Fruit fly (Drosophila melanogaster) whole organism, embryonic: Measurements from ENCODE around the gene CG4757.

Experiments used
- Blimp-1 ChIP-seq: fragments of 200-800 bp; sonication (Bioruptor generic); optimal IDR thresholded peaks from 3 replicates; lab custom pipeline; 2018; ENCODE audit warnings: missing biosample characterization, missing genetic modification characterization, mild to moderate bottlenecking, moderate library complexity, missing genetic modification reagents
- BtbVII ChIP-seq: fragments of 200-800 bp; sonication (Bioruptor generic); optimal IDR thresholded peaks from 3 replicates; lab custom pipeline; 2017; ENCODE audit warnings: missing biosample characterization, mild to moderate bottlenecking, missing genetic modification characterization
- CG10543 ChIP-seq: fragments of 200-800 bp; sonication (Bioruptor generic); optimal IDR thresholded peaks from 3 replicates; lab custom pipeline; 2017; ENCODE audit warnings: missing biosample characterization, mild to moderate bottlenecking, missing genetic modification characterization, moderate library complexity
- CG11247 ChIP-seq: fragments of 200-800 bp; sonication (Bioruptor generic); IDR thresholded peaks from 2 replicates; pipeline ENCODE4 v1.3.6; 2022; ENCODE audit warnings: missing biosample characterization, missing genetic modification characterization
- CG11504 ChIP-seq: fragments of 200-800 bp; sonication (Bioruptor generic); optimal IDR thresholded peaks from 3 replicates; lab custom pipeline; 2019; ENCODE audit warnings: missing biosample characterization, mild to moderate bottlenecking, missing genetic modification characterization, moderate library complexity
- CG12071 ChIP-seq: fragments of 200-800 bp; sonication (Bioruptor generic); optimal IDR thresholded peaks from 3 replicates; lab custom pipeline; 2018; ENCODE audit warnings: missing biosample characterization, mild to moderate bottlenecking, missing genetic modification characterization
- CG13775 ChIP-seq: fragments of 200-800 bp; sonication (Bioruptor generic); optimal IDR thresholded peaks from 3 replicates; lab custom pipeline; 2017; ENCODE audit warnings: missing biosample characterization, mild to moderate bottlenecking, missing genetic modification characterization
- CG15479 ChIP-seq: fragments of 200-800 bp; sonication (Bioruptor generic); optimal IDR thresholded peaks from 3 replicates; lab custom pipeline; 2019; ENCODE audit warnings: missing biosample characterization, mild to moderate bottlenecking, missing genetic modification characterization, moderate library complexity
- CG17568 ChIP-seq: fragments of 200-800 bp; sonication (Bioruptor generic); optimal IDR thresholded peaks from 2 replicates; lab custom pipeline; 2018; ENCODE audit warnings: missing biosample characterization, mild to moderate bottlenecking, missing genetic modification characterization, moderate library complexity
- CG1792 ChIP-seq: fragments of 200-800 bp; sonication (Bioruptor generic); optimal IDR thresholded peaks from 2 replicates; lab custom pipeline; 2016; ENCODE audit warnings: missing biosample characterization, missing genetic modification characterization
- CG30403 ChIP-seq: fragments of 200-800 bp; sonication (Bioruptor generic); optimal IDR thresholded peaks from 3 replicates; lab custom pipeline; 2016; ENCODE audit warnings: missing biosample characterization, missing genetic modification characterization
- CG6765 ChIP-seq: fragments of 200-800 bp; sonication (Bioruptor generic); optimal IDR thresholded peaks from 3 replicates; lab custom pipeline; 2017; ENCODE audit warnings: missing biosample characterization, mild to moderate bottlenecking, missing genetic modification characterization
- CG6813 ChIP-seq: fragments of 200-800 bp; sonication (Bioruptor generic); optimal IDR thresholded peaks from 2 replicates; lab custom pipeline; 2017; ENCODE audit warnings: missing biosample characterization, missing genetic modification characterization, mild to moderate bottlenecking, moderate library complexity, missing genetic modification reagents
- CG8089 ChIP-seq: fragments of 200-800 bp; sonication (Bioruptor generic); optimal IDR thresholded peaks from 3 replicates; lab custom pipeline; 2016; ENCODE audit warnings: missing biosample characterization, missing genetic modification characterization
- CG8765 ChIP-seq: fragments of 200-800 bp; sonication (Bioruptor generic); IDR thresholded peaks from 2 replicates; pipeline ENCODE4 v1.3.6; 2022; ENCODE audit warnings: missing biosample characterization, missing genetic modification characterization
- CG8944 ChIP-seq: fragments of 200-800 bp; sonication (Bioruptor generic); optimal IDR thresholded peaks from 3 replicates; lab custom pipeline; 2016; ENCODE audit warnings: missing biosample characterization, missing genetic modification characterization
- CG9215 ChIP-seq: fragments of 200-800 bp; sonication (Bioruptor generic); IDR thresholded peaks from 2 replicates; pipeline ENCODE4 v1.3.6; 2022; ENCODE audit warnings: missing biosample characterization, missing genetic modification characterization
- CTCF ChIP-seq: fragments of 200-800 bp; sonication (Bioruptor generic); optimal IDR thresholded peaks from 2 replicates; lab custom pipeline; 2017; ENCODE audit warnings: missing biosample characterization, mild to moderate bottlenecking, missing genetic modification characterization, moderate library complexity
- D19A ChIP-seq: fragments of 200-800 bp; optimal IDR thresholded peaks from 3 replicates; lab custom pipeline; 2019; ENCODE audit warnings: missing biosample characterization, mild to moderate bottlenecking, missing genetic modification characterization, moderate library complexity
- Ets97D ChIP-seq: fragments of 200-800 bp; sonication (Bioruptor generic); optimal IDR thresholded peaks from 3 replicates; lab custom pipeline; 2016; ENCODE audit warnings: missing biosample characterization, missing genetic modification characterization
- HLH54F ChIP-seq: fragments of 200-800 bp; sonication (Bioruptor generic); optimal IDR thresholded peaks from 3 replicates; lab custom pipeline; 2016; ENCODE audit warnings: missing biosample characterization, missing genetic modification characterization
- HLHmδ ChIP-seq: fragments of 200-800 bp; sonication (Bioruptor generic); optimal IDR thresholded peaks from 2 replicates; lab custom pipeline; 2018; ENCODE audit warnings: missing biosample characterization, mild to moderate bottlenecking, missing genetic modification characterization, moderate library complexity
- Hr78 ChIP-seq, 2 experiments: fragments of 200-800 bp in 1 of 2; fragments of >200 bp in 1 of 2; sonication (Bioruptor generic) in 1 of 2; optimal IDR thresholded peaks; 2 replicates each; lab custom pipeline; 2017 to 2019; ENCODE audit warnings: missing biosample characterization in 2 of 2, missing genetic modification characterization in 2 of 2, mild to moderate bottlenecking in 1 of 2, moderate library complexity in 1 of 2
- Jarid2 ChIP-seq: fragments of 200-800 bp; sonication (Bioruptor generic); optimal IDR thresholded peaks from 3 replicates; lab custom pipeline; 2017; ENCODE audit warnings: mild to moderate bottlenecking, missing biosample characterization, missing genetic modification reagents, missing genetic modification characterization
- MESR4 ChIP-seq: fragments of 200-800 bp; sonication (Bioruptor generic); optimal IDR thresholded peaks from 2 replicates; lab custom pipeline; 2018; ENCODE audit warnings: missing biosample characterization, mild to moderate bottlenecking, missing genetic modification characterization, moderate library complexity
- Med ChIP-seq: fragments of 200-800 bp; sonication (Bioruptor generic); peaks from one replicate; lab custom pipeline; 2016; ENCODE audit warnings: missing biosample characterization, missing genetic modification characterization, mild to moderate bottlenecking, inconsistent platforms, moderate library complexity
- Meics ChIP-seq: fragments of 200-800 bp; sonication (Bioruptor generic); optimal IDR thresholded peaks from 2 replicates; lab custom pipeline; 2017; ENCODE audit warnings: missing biosample characterization, mild to moderate bottlenecking, missing genetic modification characterization
- Ravus ChIP-seq: fragments of 200-800 bp; sonication (Bioruptor generic); IDR thresholded peaks from 2 replicates; pipeline ENCODE4 v1.3.6; 2022; ENCODE audit warnings: missing biosample characterization, missing genetic modification characterization
- Stat92E ChIP-seq, 3 experiments: fragments of >200 bp in 2 of 3; fragments of 200-800 bp in 1 of 3; sonication (Bioruptor generic) in 1 of 3; optimal IDR thresholded peaks; 2 replicates each; lab custom pipeline; 2017 to 2019; ENCODE audit warnings: missing biosample characterization in 3 of 3, missing genetic modification characterization in 3 of 3, mild to moderate bottlenecking in 1 of 3, moderate library complexity in 1 of 3
- amos ChIP-seq: fragments of 200-800 bp; sonication (Bioruptor generic); IDR thresholded peaks from 2 replicates; pipeline ENCODE4 v1.3.6; 2022; ENCODE audit warnings: missing biosample characterization, missing genetic modification characterization; ENCODE audit not compliant: partially characterized antibody
- bbx ChIP-seq: fragments of 200-800 bp; sonication (Bioruptor generic); IDR thresholded peaks from 2 replicates; pipeline ENCODE4 v1.3.6; 2022; ENCODE audit warnings: missing biosample characterization, missing genetic modification characterization; ENCODE audit not compliant: partially characterized antibody
- corto ChIP-seq: fragments of 200-800 bp; sonication (Bioruptor generic); optimal IDR thresholded peaks from 2 replicates; lab custom pipeline; 2016; ENCODE audit warnings: missing biosample characterization, mild to moderate bottlenecking, missing genetic modification characterization, moderate library complexity
- eyg ChIP-seq: fragments of 200-800 bp; sonication (Bioruptor generic); optimal IDR thresholded peaks from 3 replicates; lab custom pipeline; 2016; ENCODE audit warnings: missing biosample characterization, missing genetic modification characterization
- gce ChIP-seq: fragments of 200-800 bp; sonication (Bioruptor generic); IDR thresholded peaks from 3 replicates; pipeline ENCODE4 v1.3.6; 2022; ENCODE audit warnings: missing biosample characterization, missing genetic modification characterization
- gt ChIP-seq: fragments of 200-800 bp; sonication (Bioruptor generic); IDR thresholded peaks from 2 replicates; pipeline ENCODE4 v1.3.6; 2022; ENCODE audit warnings: missing biosample characterization, missing genetic modification characterization
- knrl ChIP-seq: fragments of 200-800 bp; sonication (Bioruptor generic); IDR thresholded peaks from 3 replicates; pipeline ENCODE4 v1.3.6; 2022; ENCODE audit warnings: missing biosample characterization, missing genetic modification characterization; ENCODE audit not compliant: partially characterized antibody
- mam ChIP-seq: fragments of 200-800 bp; sonication (Bioruptor generic); optimal IDR thresholded peaks from 3 replicates; lab custom pipeline; 2016; ENCODE audit warnings: missing biosample characterization, missing genetic modification characterization
- nerfin-1 ChIP-seq: fragments of 200-800 bp; sonication (Bioruptor generic); optimal IDR thresholded peaks from 3 replicates; lab custom pipeline; 2019; ENCODE audit warnings: missing biosample characterization, mild to moderate bottlenecking, missing genetic modification characterization, moderate library complexity
- nom ChIP-seq: fragments of 200-800 bp; sonication (Bioruptor generic); optimal IDR thresholded peaks from 2 replicates; lab custom pipeline; 2017; ENCODE audit warnings: missing biosample characterization, missing genetic modification characterization, mild to moderate bottlenecking, moderate library complexity, missing genetic modification reagents
- pan ChIP-seq, 4 experiments: fragments of >200 bp in 3 of 4; fragments of 200-800 bp in 1 of 4; sonication (Bioruptor generic) in 1 of 4; optimal IDR thresholded peaks in 3 of 4; IDR thresholded peaks in 1 of 4; 2 replicates each; pipeline versions ENCODE4 v1.3.6 to Lab custom; 2017 to 2022; ENCODE audit warnings: missing biosample characterization in 2 of 4, missing genetic modification characterization in 2 of 4, mixed read lengths in 1 of 4
- pros ChIP-seq: fragments of 200-800 bp; sonication (Bioruptor generic); optimal IDR thresholded peaks from 3 replicates; lab custom pipeline; 2019; ENCODE audit warnings: missing biosample characterization, mild to moderate bottlenecking, missing genetic modification characterization, moderate library complexity
- shn ChIP-seq: fragments of 200-800 bp; sonication (Bioruptor generic); optimal IDR thresholded peaks from 3 replicates; lab custom pipeline; 2016; ENCODE audit warnings: missing biosample characterization, missing genetic modification characterization
- slbo ChIP-seq: fragments of 200-800 bp; sonication (Bioruptor generic); IDR thresholded peaks from 2 replicates; pipeline ENCODE4 v1.3.6; 2022; ENCODE audit warnings: missing biosample characterization, missing genetic modification characterization
- slp2 ChIP-seq: fragments of 200-800 bp; sonication (Bioruptor generic); optimal IDR thresholded peaks from 2 replicates; lab custom pipeline; 2016; ENCODE audit warnings: missing biosample characterization, missing genetic modification characterization
- sob ChIP-seq: fragments of 200-800 bp; sonication (Bioruptor generic); IDR thresholded peaks from 2 replicates; pipeline ENCODE4 v1.3.6; 2022; ENCODE audit warnings: missing biosample characterization, missing genetic modification characterization
- sug ChIP-seq: fragments of 200-800 bp; optimal IDR thresholded peaks from 2 replicates; lab custom pipeline; 2019; ENCODE audit warnings: missing biosample characterization, mild to moderate bottlenecking, missing genetic modification characterization, moderate library complexity
- tna ChIP-seq: fragments of 200-800 bp; sonication (Bioruptor generic); IDR thresholded peaks from 2 replicates; pipeline ENCODE4 v1.3.6; 2022; ENCODE audit warnings: missing biosample characterization, missing genetic modification characterization; ENCODE audit not compliant: partially characterized antibody
- vnd ChIP-seq: fragments of 200-800 bp; sonication (Bioruptor generic); IDR thresholded peaks from 3 replicates; pipeline ENCODE4 v1.3.6; 2022; ENCODE audit warnings: missing biosample characterization, missing genetic modification characterization; ENCODE audit not compliant: partially characterized antibody
- yki ChIP-seq: fragments of >200 bp; optimal IDR thresholded peaks from 3 replicates; lab custom pipeline; 2018

CG4757 gene

DNA sequence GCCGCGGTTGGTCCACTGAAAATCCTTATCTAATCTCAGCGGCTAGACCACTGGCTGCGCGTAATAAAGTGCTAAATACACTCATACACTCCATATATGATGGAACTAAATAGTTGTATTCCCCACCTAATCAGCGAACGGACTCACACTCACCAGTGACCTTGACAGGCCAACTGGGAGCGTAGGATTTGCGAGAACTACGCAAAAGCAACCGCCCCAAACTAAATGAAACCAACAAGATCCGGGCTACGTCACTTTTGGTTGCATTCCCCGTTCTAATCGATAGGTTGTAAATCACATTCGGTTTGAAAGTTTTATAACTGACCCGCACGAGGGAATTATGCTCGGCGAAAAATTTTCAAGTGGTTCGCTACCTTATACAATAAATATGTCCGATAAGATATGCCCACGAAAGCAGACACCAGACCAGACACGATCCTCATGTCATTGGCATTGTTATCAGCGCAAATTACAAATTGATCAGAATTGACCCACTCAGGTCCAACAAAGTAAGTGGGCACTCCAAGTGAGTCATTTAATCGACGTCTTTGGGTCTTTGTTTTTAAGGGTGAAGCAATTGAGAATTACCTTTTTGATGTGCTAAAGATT, 38.3 kb downstream of the CG4757 start (continued):
- TF ChIP-seq mam (GFP tag; lab: Kevin White, UChicago) (no peak), pros (GFP tag; lab: Kevin White, UChicago) (no peak), nerfin-1 (no peak), Ets97D (GFP tag; lab: Kevin White, UChicago) (no peak), CTCF (GFP tag; lab: Kevin White, UChicago) (no peak), Meics (GFP tag; lab: Kevin White, UChicago) (no peak), vnd (GFP tag; lab: Robert Waterston, UW) (0 out of 3 replicates have a peak, but pooled peaks have one; percentile 31), CG11504 (tag; lab: Kevin White, UChicago) (no peak), Jarid2 (GFP tag; lab: Kevin White, UChicago) (no peak), CG1792 (GFP tag; lab: Kevin White, UChicago) (no peak), CG12071 (GFP tag; lab: Kevin White, UChicago) (no peak), D19A (tag; lab: Kevin White, UChicago) (no peak), Blimp-1 (GFP tag; lab: Kevin White, UChicago) (no peak), CG30403 (GFP tag; lab: Kevin White, UChicago) (no peak), tna (GFP tag; lab: Robert Waterston, UW) (no peak), corto (no peak), amos (GFP tag; lab: Robert Waterston, UW) (no peak), Ravus (GFP tag; lab: Robert Waterston, UW) (no peak), CG13775 (GFP tag; lab: Kevin White, UChicago) (no peak), Stat92E (GFP tag; optimal IDR thresholded peaks at IDR 0.05; lab: Kevin White, UChicago) (no peak), sob (GFP tag; lab: Robert Waterston, UW) (0 out of 2 replicates have a peak, but pooled peaks have one; percentile 9), CG8089 (no peak), shn (GFP tag; lab: Kevin White, UChicago) (no peak), CG6765 (GFP tag; lab: Kevin White, UChicago) (peak; percentile 12), eyg (GFP tag; lab: Kevin White, UChicago) (no peak), MESR4 (GFP tag; lab: Kevin White, UChicago) (no peak), slp2 (GFP tag; lab: Kevin White, UChicago) (no peak), CG11247 (GFP tag; lab: Robert Waterston, UW) (0 out of 2 replicates have a peak, but pooled peaks have one; percentile 29), pan (optimal IDR thresholded peaks at IDR 0.05; lab: Kevin White, UChicago) (no peak), pan (GFP tag; optimal IDR thresholded peaks at IDR 0.05 in 1 of 2, IDR thresholded peaks at IDR 0.05 in 1 of 2) (no peak), CG9215 (no peak), bbx (GFP tag; lab: Robert Waterston, UW) (no peak), CG17568 (GFP tag; lab: Kevin White, UChicago) (no peak), Med (GFP tag; lab: Kevin White, UChicago) (peak; percentile 50), HLH54F (GFP tag; lab: Kevin White, UChicago) (no peak), gce (GFP tag; lab: Robert Waterston, UW) (no peak), HLHmδ (GFP tag; lab: Kevin White, UChicago) (no peak), CG6813 (no peak), sug (tag; lab: Kevin White, UChicago) (peak; percentile 97), yki (lab: Kevin White, UChicago) (no peak), CG10543 (GFP tag; lab: Kevin White, UChicago) (peak; percentile 24), slbo (no peak), CG8765 (GFP tag; lab: Robert Waterston, UW) (no peak), gt (no peak), nom (GFP tag; lab: Kevin White, UChicago) (no peak), knrl (no peak), Hr78 (GFP tag; optimal IDR thresholded peaks at IDR 0.05; lab: Kevin White, UChicago) (peak in 1 of 2 experiments; percentile 59), CG8944 (no peak), BtbVII (peak; percentile 32), CG15479 (GFP tag; lab: Kevin White, UChicago) (no peak)
